Fruit fly (Drosophila melanogaster) Kc167 (cell line): ENCODE data around the gene Awh.

ENCODE experiments used
- Sin3A ChIP-seq: fragments of >200 bp; optimal IDR thresholded peaks from 2 replicates; lab custom pipeline; 2018; ENCODE audit warnings: missing external identifiers
- insv ChIP-seq: fragments of >200 bp; optimal IDR thresholded peaks from 3 replicates; lab custom pipeline; 2018; ENCODE audit warnings: missing external identifiers

DNA sequence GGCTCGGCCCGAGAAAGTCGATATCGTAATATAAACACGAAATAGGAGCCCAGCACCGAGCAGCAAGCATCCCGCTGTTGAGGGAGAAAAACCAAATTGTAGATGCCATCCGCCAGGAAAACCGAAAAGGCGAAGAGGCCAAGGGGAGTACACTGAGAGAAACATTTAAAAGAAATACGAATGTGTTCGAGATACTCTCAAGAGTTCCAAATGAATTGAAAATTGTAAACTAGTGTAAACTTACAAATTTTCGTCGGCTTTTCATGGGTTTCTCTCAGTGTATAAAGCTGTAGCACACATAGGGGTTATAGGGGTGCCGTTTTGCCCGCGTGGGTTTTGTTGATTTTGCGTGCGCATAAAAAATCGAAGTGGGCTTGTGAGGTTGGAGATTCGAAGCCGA lies 43.3 kb upstream of the Awh start:
- TF ChIP-seq insv (no peak), Sin3A (lab: Kevin White, UChicago) (no peak)
